Fruit fly (Drosophila melanogaster) whole organism, embryonic: ENCODE measurements around the gene CG15209.

Source experiments
- Adf1 ChIP-seq: fragments of 200-800 bp; sonication (Bioruptor generic); IDR thresholded peaks from 2 replicates; pipeline ENCODE4 v1.3.6; 2022; ENCODE audit warnings: missing biosample characterization, missing genetic modification characterization
- CG11093 ChIP-seq: fragments of 200-800 bp; sonication (Bioruptor generic); IDR thresholded peaks from 3 replicates; pipeline ENCODE4 v1.3.6; 2022; ENCODE audit warnings: missing biosample characterization, missing genetic modification characterization
- CG12104 ChIP-seq: fragments of 200-800 bp; sonication (Bioruptor generic); optimal IDR thresholded peaks from 3 replicates; lab custom pipeline; 2016; ENCODE audit warnings: missing biosample characterization, missing genetic modification characterization
- CG12744 ChIP-seq: fragments of 200-800 bp; sonication (Bioruptor generic); optimal IDR thresholded peaks from 2 replicates; lab custom pipeline; 2016; ENCODE audit warnings: missing biosample characterization, missing genetic modification characterization
- CG13424 ChIP-seq: fragments of 200-800 bp; sonication (Bioruptor generic); optimal IDR thresholded peaks from 2 replicates; lab custom pipeline; 2019; ENCODE audit warnings: missing biosample characterization, mild to moderate bottlenecking, missing genetic modification characterization, moderate library complexity
- CG17385 ChIP-seq: fragments of 200-800 bp; sonication (Bioruptor generic); optimal IDR thresholded peaks from 3 replicates; lab custom pipeline; 2018; ENCODE audit warnings: missing biosample characterization, mild to moderate bottlenecking, missing genetic modification characterization
- CG17802 ChIP-seq: fragments of 200-800 bp; sonication (Bioruptor generic); optimal IDR thresholded peaks from 2 replicates; lab custom pipeline; 2018; ENCODE audit warnings: missing biosample characterization, mild to moderate bottlenecking, missing genetic modification characterization, moderate library complexity
- CG2199 ChIP-seq: fragments of 200-800 bp; sonication (Bioruptor generic); IDR thresholded peaks from 3 replicates; pipeline ENCODE4 v1.3.6; 2022; ENCODE audit warnings: missing biosample characterization, missing genetic modification characterization
- CG2202 ChIP-seq: fragments of 200-800 bp; sonication (Bioruptor generic); optimal IDR thresholded peaks from 2 replicates; lab custom pipeline; 2018; ENCODE audit warnings: missing biosample characterization, mild to moderate bottlenecking, missing genetic modification characterization
- CG3163 ChIP-seq: fragments of 200-800 bp; sonication (Bioruptor generic); optimal IDR thresholded peaks from 3 replicates; lab custom pipeline; 2016; ENCODE audit warnings: missing biosample characterization, missing genetic modification characterization
- CG3838 ChIP-seq: fragments of 200-800 bp; sonication (Bioruptor generic); optimal IDR thresholded peaks from 3 replicates; lab custom pipeline; 2016; ENCODE audit warnings: missing biosample characterization, missing genetic modification characterization
- CG42726 ChIP-seq: fragments of 200-800 bp; sonication (Bioruptor generic); IDR thresholded peaks from 2 replicates; pipeline ENCODE4 v1.3.6; 2022; ENCODE audit warnings: missing biosample characterization, missing genetic modification characterization; ENCODE audit not compliant: partially characterized antibody
- CG7786 ChIP-seq: fragments of 200-800 bp; sonication (Bioruptor generic); optimal IDR thresholded peaks from 2 replicates; lab custom pipeline; 2016; ENCODE audit warnings: missing biosample characterization, missing genetic modification characterization
- CG9876 ChIP-seq: fragments of 200-800 bp; sonication (Bioruptor generic); optimal IDR thresholded peaks from 2 replicates; lab custom pipeline; 2016; ENCODE audit warnings: missing biosample characterization, missing genetic modification characterization
- Chrac-16 ChIP-seq: fragments of 200-800 bp; sonication (Bioruptor generic); optimal IDR thresholded peaks from 3 replicates; lab custom pipeline; 2016; ENCODE audit warnings: missing biosample characterization, missing genetic modification characterization
- Deaf1 ChIP-seq: fragments of 200-800 bp; optimal IDR thresholded peaks from 3 replicates; lab custom pipeline; 2019; ENCODE audit warnings: missing biosample characterization, mild to moderate bottlenecking, missing genetic modification characterization, moderate library complexity
- Doc2 ChIP-seq: fragments of 200-800 bp; sonication (Bioruptor generic); IDR thresholded peaks from 2 replicates; pipeline ENCODE4 v1.3.6; 2022; ENCODE audit warnings: missing biosample characterization, missing genetic modification characterization
- Ets97D ChIP-seq: fragments of 200-800 bp; sonication (Bioruptor generic); optimal IDR thresholded peaks from 3 replicates; lab custom pipeline; 2016; ENCODE audit warnings: missing biosample characterization, missing genetic modification characterization
- H2.0 ChIP-seq: fragments of 200-800 bp; sonication (Bioruptor generic); IDR thresholded peaks from 2 replicates; pipeline ENCODE4 v1.3.6; 2022; ENCODE audit warnings: missing biosample characterization, missing genetic modification characterization
- HLH3B ChIP-seq: fragments of 200-800 bp; sonication (Bioruptor generic); IDR thresholded peaks from 2 replicates; pipeline ENCODE4 v1.3.6; 2022; ENCODE audit warnings: missing biosample characterization, missing genetic modification characterization
- Hey ChIP-seq: fragments of 200-800 bp; sonication (Bioruptor generic); optimal IDR thresholded peaks from 3 replicates; lab custom pipeline; 2018; ENCODE audit warnings: missing biosample characterization, mild to moderate bottlenecking, missing genetic modification characterization
- Med ChIP-seq: fragments of 200-800 bp; sonication (Bioruptor generic); peaks from one replicate; lab custom pipeline; 2016; ENCODE audit warnings: missing biosample characterization, missing genetic modification characterization, mild to moderate bottlenecking, inconsistent platforms, moderate library complexity
- Nf-YC ChIP-seq: fragments of 200-800 bp; optimal IDR thresholded peaks from 3 replicates; lab custom pipeline; 2019; ENCODE audit warnings: missing biosample characterization, mild to moderate bottlenecking, missing genetic modification characterization, moderate library complexity
- Ptx1 ChIP-seq: fragments of 200-800 bp; sonication (Bioruptor generic); IDR thresholded peaks from 2 replicates; pipeline ENCODE4 v1.3.6; 2022; ENCODE audit warnings: missing biosample characterization, missing genetic modification characterization
- Rfx ChIP-seq: fragments of 200-800 bp; sonication (Bioruptor generic); IDR thresholded peaks from 2 replicates; pipeline ENCODE4 v1.3.6; 2022; ENCODE audit warnings: missing biosample characterization, missing genetic modification characterization
- Sin3A ChIP-seq: fragments of >200 bp; optimal IDR thresholded peaks from 2 replicates; lab custom pipeline; 2018
- Sox102F ChIP-seq: fragments of 200-800 bp; sonication (Bioruptor generic); optimal IDR thresholded peaks from 2 replicates; lab custom pipeline; 2018; ENCODE audit warnings: missing biosample characterization, mild to moderate bottlenecking, missing genetic modification characterization, moderate library complexity
- Xbp1 ChIP-seq: fragments of 200-800 bp; sonication (Bioruptor generic); optimal IDR thresholded peaks from 3 replicates; lab custom pipeline; 2016; ENCODE audit warnings: missing biosample characterization, mild to moderate bottlenecking, missing genetic modification characterization
- Xrp1 ChIP-seq: fragments of 200-800 bp; sonication (Bioruptor generic); IDR thresholded peaks from 2 replicates; pipeline ENCODE4 v1.3.6; 2022; ENCODE audit warnings: missing biosample characterization, missing genetic modification characterization
- bigmax ChIP-seq: fragments of 200-800 bp; sonication (Bioruptor generic); optimal IDR thresholded peaks from 2 replicates; lab custom pipeline; 2018; ENCODE audit warnings: missing biosample characterization, mild to moderate bottlenecking, missing genetic modification characterization
- cg ChIP-seq: fragments of 200-800 bp; sonication (Bioruptor generic); optimal IDR thresholded peaks from 3 replicates; lab custom pipeline; 2019; ENCODE audit warnings: missing biosample characterization, mild to moderate bottlenecking, missing genetic modification characterization, moderate library complexity
- chm ChIP-seq: fragments of 200-800 bp; sonication (Bioruptor generic); IDR thresholded peaks from 2 replicates; pipeline ENCODE4 v1.3.6; 2022; ENCODE audit warnings: missing biosample characterization, missing genetic modification characterization
- chn ChIP-seq: fragments of 200-800 bp; sonication (Bioruptor generic); optimal IDR thresholded peaks from 2 replicates; lab custom pipeline; 2016; ENCODE audit warnings: missing biosample characterization, missing genetic modification characterization
- crol ChIP-seq: fragments of 200-800 bp; sonication (Bioruptor generic); IDR thresholded peaks from 2 replicates; pipeline ENCODE4 v1.3.6; 2022; ENCODE audit warnings: missing biosample characterization, missing genetic modification characterization
- dan ChIP-seq: fragments of 200-800 bp; sonication (Bioruptor generic); IDR thresholded peaks from 2 replicates; pipeline ENCODE4 v1.3.6; 2022; ENCODE audit warnings: missing biosample characterization, missing genetic modification characterization
- dpn ChIP-seq, 2 experiments: fragments of 200-800 bp; sonication (Bioruptor generic); optimal IDR thresholded peaks; 3 replicates each; lab custom pipeline; 2016; ENCODE audit warnings: missing biosample characterization in 2 of 2, missing genetic modification characterization in 2 of 2
- fd96Cb ChIP-seq: fragments of 200-800 bp; sonication (Bioruptor generic); optimal IDR thresholded peaks from 2 replicates; lab custom pipeline; 2018; ENCODE audit warnings: missing biosample characterization, mild to moderate bottlenecking, missing genetic modification characterization, moderate library complexity
- grau ChIP-seq: fragments of 200-800 bp; optimal IDR thresholded peaks from 3 replicates; lab custom pipeline; 2019; ENCODE audit warnings: missing biosample characterization, mild to moderate bottlenecking, missing genetic modification characterization, moderate library complexity
- gsb-n ChIP-seq: fragments of 200-800 bp; sonication (Bioruptor generic); optimal IDR thresholded peaks from 3 replicates; lab custom pipeline; 2018; ENCODE audit warnings: missing biosample characterization, mild to moderate bottlenecking, missing genetic modification characterization
- jigr1 ChIP-seq: fragments of 200-800 bp; sonication (Bioruptor generic); IDR thresholded peaks from 3 replicates; pipeline ENCODE4 v1.3.6; 2022; ENCODE audit warnings: missing biosample characterization, missing genetic modification characterization
- lov ChIP-seq, 2 experiments: fragments of 200-800 bp in 1 of 2; fragments of >200 bp in 1 of 2; sonication (Bioruptor generic) in 1 of 2; IDR thresholded peaks in 1 of 2; optimal IDR thresholded peaks in 1 of 2; 2 replicates in 1 of 2; 3 replicates in 1 of 2; pipeline versions ENCODE4 v1.3.6 to Lab custom; 2017 to 2022; ENCODE audit warnings: missing biosample characterization in 1 of 2, missing genetic modification characterization in 1 of 2
- p53 ChIP-seq: fragments of 200-800 bp; sonication (Bioruptor generic); optimal IDR thresholded peaks from 2 replicates; lab custom pipeline; 2016; ENCODE audit warnings: missing biosample characterization, missing genetic modification characterization
- pho ChIP-seq: fragments of 200-800 bp; sonication (Bioruptor generic); optimal IDR thresholded peaks from 2 replicates; lab custom pipeline; 2016; ENCODE audit warnings: missing biosample characterization, missing genetic modification characterization
- row ChIP-seq: fragments of 200-800 bp; sonication (Bioruptor generic); IDR thresholded peaks from 3 replicates; pipeline ENCODE4 v1.3.6; 2022; ENCODE audit warnings: missing biosample characterization, missing genetic modification characterization
- tio ChIP-seq: fragments of 200-800 bp; sonication (Bioruptor generic); optimal IDR thresholded peaks from 2 replicates; lab custom pipeline; 2017; ENCODE audit warnings: missing biosample characterization, missing genetic modification characterization, inconsistent platforms
- zen2 ChIP-seq: fragments of 200-800 bp; sonication (Bioruptor generic); IDR thresholded peaks from 3 replicates; pipeline ENCODE4 v1.3.6; 2022; ENCODE audit warnings: missing biosample characterization, missing genetic modification characterization; ENCODE audit not compliant: partially characterized antibody

The CG15209 gene

DNA sequence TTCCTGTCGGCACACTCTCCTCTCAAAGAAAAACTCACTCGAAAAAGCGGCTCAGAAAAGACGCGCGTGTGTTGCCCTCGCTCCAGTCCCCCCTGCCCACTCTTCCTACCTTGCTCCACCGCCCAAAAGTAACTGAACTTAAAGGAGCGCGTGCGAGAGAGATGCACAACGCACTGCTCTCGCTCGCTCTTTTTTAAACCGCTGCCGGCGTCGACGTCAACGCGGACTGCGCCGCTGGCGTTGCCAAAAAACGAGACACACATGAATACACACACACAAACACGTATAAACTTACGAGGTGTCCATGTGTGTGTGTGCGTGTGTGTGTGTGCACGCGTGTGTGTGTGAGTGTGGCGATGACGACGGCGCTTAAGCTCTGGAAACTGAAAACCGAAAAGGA lies 25.1 kb upstream of the CG15209 start (continued):
- TF ChIP-seq zen2 (GFP tag; lab: Robert Waterston, UW) (no peak), chn (GFP tag; lab: Kevin White, UChicago) (peak; percentile 29), CG42726 (GFP tag; lab: Robert Waterston, UW) (peak; percentile 65), Adf1 (GFP tag; lab: Robert Waterston, UW) (peak; percentile 99), CG2199 (GFP tag; lab: Robert Waterston, UW) (0 out of 3 replicates have a peak, but pooled peaks have one; percentile 38), cg (GFP tag; lab: Kevin White, UChicago) (peak; percentile 94), jigr1 (no peak)

DNA sequence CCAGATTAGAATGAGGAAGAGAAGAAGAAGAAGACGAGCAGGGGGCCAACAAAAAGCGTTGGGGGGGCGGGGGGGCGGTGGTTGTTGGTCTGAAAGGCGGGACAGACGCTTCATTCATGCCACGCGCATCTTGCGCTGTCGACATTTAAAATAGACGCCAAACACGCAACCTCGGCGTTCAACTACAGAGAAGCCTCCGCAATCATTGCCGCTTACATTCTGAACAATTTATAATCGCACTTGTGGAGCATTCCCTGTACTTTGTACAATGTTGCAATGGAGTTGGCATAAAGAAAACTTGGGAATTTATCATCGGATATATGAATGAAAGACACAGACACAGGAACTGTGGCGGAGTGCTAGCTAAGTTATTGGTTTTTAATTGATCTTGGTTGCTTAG lies 21.3 kb upstream of the CG15209 start:
- TF ChIP-seq row (GFP tag; lab: Robert Waterston, UW), result peak; percentile 21; the same call in 1 of the 3 replicates
- no peak for TF ChIP-seq Hey (tag; lab: Kevin White, UChicago)
- no peak for TF ChIP-seq Rfx
- TF ChIP-seq Med (GFP tag; lab: Kevin White, UChicago), result peak; percentile 12
- no peak for TF ChIP-seq jigr1
- no peak for TF ChIP-seq CG3163 (GFP tag; lab: Kevin White, UChicago)
- TF ChIP-seq CG2202 (tag; lab: Kevin White, UChicago), result no peak
- TF ChIP-seq HLH3B (GFP tag; lab: Robert Waterston, UW), result no peak
- TF ChIP-seq CG17802 (tag; lab: Kevin White, UChicago), result no peak
- no peak for TF ChIP-seq pho (GFP tag; lab: Kevin White, UChicago)
- TF ChIP-seq dan (GFP tag; lab: Robert Waterston, UW), result no peak
- TF ChIP-seq crol (GFP tag; lab: Robert Waterston, UW), result peak; percentile 76
- no peak for TF ChIP-seq Sox102F (GFP tag; lab: Kevin White, UChicago)
- TF ChIP-seq CG17385 (GFP tag; lab: Kevin White, UChicago), result peak; percentile 40
- TF ChIP-seq Nf-YC, result no peak
- TF ChIP-seq lov (optimal IDR thresholded peaks at IDR 0.05; lab: Kevin White, UChicago), result no peak
- TF ChIP-seq lov (GFP tag; IDR thresholded peaks at IDR 0.05; lab: Robert Waterston, UW), result no peak
- no peak for TF ChIP-seq chm (GFP tag; lab: Robert Waterston, UW)
- no peak for TF ChIP-seq Xbp1 (GFP tag; lab: Kevin White, UChicago)
- no peak for TF ChIP-seq gsb-n (tag; lab: Kevin White, UChicago)
- no peak for TF ChIP-seq dpn (GFP tag; optimal IDR thresholded peaks at IDR 0.05; lab: Kevin White, UChicago)
- no peak for TF ChIP-seq CG11093 (GFP tag; lab: Robert Waterston, UW)
- no peak for TF ChIP-seq CG12744 (GFP tag; lab: Kevin White, UChicago)
- no peak for TF ChIP-seq CG9876
- no peak for TF ChIP-seq tio (GFP tag; lab: Kevin White, UChicago)
- peak; percentile 83 for TF ChIP-seq grau
- no peak for TF ChIP-seq Ets97D (GFP tag; lab: Kevin White, UChicago)
- TF ChIP-seq Ptx1 (GFP tag; lab: Robert Waterston, UW), result no peak
- TF ChIP-seq fd96Cb, result no peak
- no peak for TF ChIP-seq CG12104 (GFP tag; lab: Kevin White, UChicago)
- TF ChIP-seq Sin3A, result no peak
- no peak for TF ChIP-seq p53 (GFP tag; lab: Kevin White, UChicago)
- TF ChIP-seq CG7786 (GFP tag; lab: Kevin White, UChicago), result no peak
- TF ChIP-seq Xrp1 (GFP tag; lab: Robert Waterston, UW), result no peak
- no peak for TF ChIP-seq Chrac-16
- TF ChIP-seq CG13424, result no peak
- TF ChIP-seq CG3838, result no peak
- no peak for TF ChIP-seq H2.0 (GFP tag; lab: Robert Waterston, UW)
- no peak for TF ChIP-seq bigmax
- TF ChIP-seq Deaf1 (tag; lab: Kevin White, UChicago), result no peak
- no peak for TF ChIP-seq Doc2 (GFP tag; lab: Robert Waterston, UW)
